Worm (Caenorhabditis elegans) whole organism, L1 larva: ENCODE results near the gene str-5.
A peak's percentile ranks its signal among the peaks of the same experiment; 100 is the strongest.

Source experiments
- C16A3.4 ChIP-seq: fragments of 150-350 bp; optimal IDR thresholded peaks from 2 replicates; lab custom pipeline; 2014; ENCODE audit warnings: missing biosample characterization, missing genetic modification characterization
- C34B4.2 ChIP-seq: sonication (generic microtip); optimal IDR thresholded peaks from 2 replicates; lab custom pipeline; 2017; ENCODE audit warnings: mild to moderate bottlenecking, missing genetic modification characterization, missing compliant biosample characterization
- F16B12.6 ChIP-seq: fragments of 150-350 bp; optimal IDR thresholded peaks from 2 replicates; lab custom pipeline; 2014; ENCODE audit warnings: missing biosample characterization, missing genetic modification characterization
- aha-1 ChIP-seq: fragments of 150-350 bp; optimal IDR thresholded peaks from 2 replicates; lab custom pipeline; 2014; ENCODE audit warnings: missing biosample characterization, missing genetic modification characterization
- alr-1 ChIP-seq: fragments of 200-800 bp; sonication (Bioruptor generic); optimal IDR thresholded peaks from 2 replicates; lab custom pipeline; 2018; ENCODE audit warnings: borderline replicate concordance, mild to moderate bottlenecking, missing genetic modification characterization, missing compliant biosample characterization
- aly-2 ChIP-seq: fragments of 150-350 bp; optimal IDR thresholded peaks from 2 replicates; lab custom pipeline; 2014; ENCODE audit warnings: missing biosample characterization, missing genetic modification characterization
- ama-1 ChIP-seq: fragments of 150-350 bp; optimal IDR thresholded peaks from 2 replicates; lab custom pipeline; 2014
- ceh-63 ChIP-seq: fragments of 200-800 bp; sonication (Bioruptor generic); optimal IDR thresholded peaks from 2 replicates; lab custom pipeline; 2018; ENCODE audit warnings: mild to moderate bottlenecking, missing genetic modification characterization, missing compliant biosample characterization
- ceh-8 ChIP-seq: fragments of 200-800 bp; sonication (Bioruptor generic); optimal IDR thresholded peaks from 2 replicates; lab custom pipeline; 2018; ENCODE audit warnings: mild to moderate bottlenecking, missing genetic modification characterization, moderate library complexity, missing compliant biosample characterization
- ceh-88 ChIP-seq: fragments of 200-800 bp; sonication (Bioruptor generic); IDR thresholded peaks from 2 replicates; pipeline ENCODE4 v1.3.6; 2022; ENCODE audit warnings: missing genetic modification characterization, missing compliant biosample characterization
- ces-1 ChIP-seq: fragments of 150-350 bp; optimal IDR thresholded peaks from 2 replicates; lab custom pipeline; 2014; ENCODE audit warnings: missing biosample characterization, missing genetic modification reagents, missing genetic modification characterization
- dpl-1 ChIP-seq, 3 experiments: fragments of 150-350 bp in 2 of 3; sonication (generic microtip) in 1 of 3; optimal IDR thresholded peaks; 2 replicates each; lab custom pipeline; 2014 to 2017; ENCODE audit warnings: missing biosample characterization in 3 of 3, missing genetic modification characterization in 3 of 3, missing genetic modification reagents in 3 of 3
- dsc-1 ChIP-seq: sonication (generic microtip); optimal IDR thresholded peaks from 2 replicates; lab custom pipeline; 2016; ENCODE audit warnings: mild to moderate bottlenecking, missing genetic modification characterization, missing compliant biosample characterization
- egl-27 ChIP-seq, 2 experiments: fragments of 150-350 bp in 1 of 2; sonication (generic microtip); optimal IDR thresholded peaks; 3 replicates each; lab custom pipeline; 2017 to 2018; ENCODE audit warnings: missing biosample characterization in 2 of 2, missing genetic modification characterization in 2 of 2, missing genetic modification reagents in 2 of 2
- elt-2 ChIP-seq: sonication (generic microtip); optimal IDR thresholded peaks from 2 replicates; lab custom pipeline; 2016; ENCODE audit warnings: missing genetic modification characterization, mild to moderate bottlenecking, inconsistent platforms, missing compliant biosample characterization, missing genetic modification reagents
- elt-3 ChIP-seq, 6 experiments: fragments of 150-350 bp in 1 of 6; sonication (generic microtip); optimal IDR thresholded peaks; 2 replicates each; lab custom pipeline; 2017 to 2018; ENCODE audit warnings: missing biosample characterization in 6 of 6, missing genetic modification characterization in 6 of 6, inconsistent platforms in 1 of 6
- ets-5 ChIP-seq: fragments of 200-800 bp; sonication (Bioruptor generic); IDR thresholded peaks from 2 replicates; pipeline ENCODE4 v1.3.6; 2022; ENCODE audit warnings: missing genetic modification characterization, missing compliant biosample characterization
- fkh-10 ChIP-seq: sonication (generic microtip); optimal IDR thresholded peaks from 2 replicates; lab custom pipeline; 2017; ENCODE audit warnings: missing biosample characterization, missing genetic modification reagents, missing genetic modification characterization
- fkh-4 ChIP-seq: sonication (generic microtip); optimal IDR thresholded peaks from 2 replicates; lab custom pipeline; 2016; ENCODE audit warnings: missing compliant biosample characterization, missing genetic modification characterization, borderline replicate concordance
- fkh-8 ChIP-seq: sonication (generic microtip); optimal IDR thresholded peaks from 2 replicates; lab custom pipeline; 2016; ENCODE audit warnings: mild to moderate bottlenecking, missing genetic modification characterization, missing compliant biosample characterization
- fos-1 ChIP-seq: fragments of 150-350 bp; optimal IDR thresholded peaks from 2 replicates; lab custom pipeline; 2014; ENCODE audit warnings: missing biosample characterization, missing genetic modification characterization
- grh-1 ChIP-seq: fragments of 200-800 bp; sonication (Bioruptor generic); IDR thresholded peaks from 2 replicates; pipeline ENCODE4 v1.3.6; 2022; ENCODE audit warnings: missing genetic modification reagents, missing genetic modification characterization, missing compliant biosample characterization
- hlh-17 ChIP-seq: fragments of 200-800 bp; sonication (Bioruptor generic); optimal IDR thresholded peaks from 2 replicates; lab custom pipeline; 2018; ENCODE audit warnings: missing genetic modification characterization, mild to moderate bottlenecking, missing compliant biosample characterization, moderate library complexity, borderline replicate concordance
- hlh-4 ChIP-seq: sonication (generic microtip); optimal IDR thresholded peaks from 2 replicates; lab custom pipeline; 2016; ENCODE audit warnings: mild to moderate bottlenecking, missing genetic modification characterization, missing compliant biosample characterization
- irx-1 ChIP-seq: sonication (generic microtip); optimal IDR thresholded peaks from 2 replicates; lab custom pipeline; 2016; ENCODE audit warnings: missing genetic modification characterization, missing compliant biosample characterization
- lin-13 ChIP-seq: fragments of 150-350 bp; optimal IDR thresholded peaks from 2 replicates; lab custom pipeline; 2014; ENCODE audit warnings: missing biosample characterization, missing genetic modification reagents, missing genetic modification characterization
- lir-3 ChIP-seq: sonication (generic microtip); optimal IDR thresholded peaks from 2 replicates; lab custom pipeline; 2016; ENCODE audit warnings: mild to moderate bottlenecking, missing genetic modification characterization, moderate library complexity, missing compliant biosample characterization; ENCODE audit not compliant: poor library complexity
- mdl-1 ChIP-seq, 2 experiments: fragments of 150-350 bp; optimal IDR thresholded peaks; 2 replicates each; lab custom pipeline; 2014 to 2017; ENCODE audit warnings: missing biosample characterization in 2 of 2, missing genetic modification characterization in 2 of 2, inconsistent platforms in 1 of 2
- mef-2 ChIP-seq: fragments of 150-350 bp; optimal IDR thresholded peaks from 2 replicates; lab custom pipeline; 2014; ENCODE audit warnings: missing biosample characterization, missing genetic modification characterization
- mep-1 ChIP-seq: fragments of 150-350 bp; optimal IDR thresholded peaks from 2 replicates; lab custom pipeline; 2014; ENCODE audit warnings: missing biosample characterization, missing genetic modification characterization
- nhr-12 ChIP-seq: sonication (generic microtip); optimal IDR thresholded peaks from 2 replicates; lab custom pipeline; 2017; ENCODE audit warnings: missing biosample characterization, missing genetic modification characterization
- nhr-19 ChIP-seq: fragments of 200-800 bp; sonication (Bioruptor generic); conservative IDR thresholded peaks from 2 replicates; pipeline ENCODE4 v1.3.6; 2022; ENCODE audit warnings: missing genetic modification characterization, missing compliant biosample characterization
- nhr-20 ChIP-seq: sonication (generic microtip); optimal IDR thresholded peaks from 2 replicates; lab custom pipeline; 2016; ENCODE audit warnings: mild to moderate bottlenecking, missing genetic modification characterization, missing compliant biosample characterization
- nhr-237 ChIP-seq: fragments of 150-350 bp; optimal IDR thresholded peaks from 2 replicates; lab custom pipeline; 2014; ENCODE audit warnings: missing biosample characterization, missing genetic modification characterization
- nhr-47 ChIP-seq: sonication (generic microtip); optimal IDR thresholded peaks from 2 replicates; lab custom pipeline; 2016; ENCODE audit warnings: mild to moderate bottlenecking, missing genetic modification characterization, moderate library complexity, missing compliant biosample characterization
- nhr-71 ChIP-seq: sonication (generic microtip); optimal IDR thresholded peaks from 2 replicates; lab custom pipeline; 2016; ENCODE audit warnings: mild to moderate bottlenecking, missing genetic modification characterization, moderate library complexity, missing compliant biosample characterization
- nhr-76 ChIP-seq: sonication (generic microtip); optimal IDR thresholded peaks from 2 replicates; lab custom pipeline; 2017; ENCODE audit warnings: missing biosample characterization, missing genetic modification characterization
- nhr-77 ChIP-seq: fragments of 150-350 bp; optimal IDR thresholded peaks from 2 replicates; lab custom pipeline; 2014; ENCODE audit warnings: missing biosample characterization, missing genetic modification characterization
- nhr-84 ChIP-seq: sonication (generic microtip); optimal IDR thresholded peaks from 2 replicates; lab custom pipeline; 2017; ENCODE audit warnings: missing biosample characterization, missing genetic modification characterization
- nhr-85 ChIP-seq: sonication (generic microtip); peaks from one replicate; lab custom pipeline; 2016; ENCODE audit warnings: missing genetic modification characterization, inconsistent platforms, missing compliant biosample characterization
- rnt-1 ChIP-seq: sonication (generic microtip); optimal IDR thresholded peaks from 2 replicates; lab custom pipeline; 2016; ENCODE audit warnings: mild to moderate bottlenecking, missing genetic modification characterization, moderate library complexity, missing compliant biosample characterization
- skn-1 ChIP-seq: fragments of 150-350 bp; optimal IDR thresholded peaks from 2 replicates; lab custom pipeline; 2014; ENCODE audit warnings: missing biosample characterization, missing genetic modification characterization
- sptf-1 ChIP-seq: fragments of 150-350 bp; optimal IDR thresholded peaks from 2 replicates; lab custom pipeline; 2014; ENCODE audit warnings: missing biosample characterization, missing genetic modification characterization
- sup-37 ChIP-seq: fragments of 200-800 bp; sonication (Bioruptor generic); optimal IDR thresholded peaks from 2 replicates; lab custom pipeline; 2018; ENCODE audit warnings: mild to moderate bottlenecking, missing genetic modification characterization, missing compliant biosample characterization
- tbx-2 ChIP-seq: sonication (generic microtip); optimal IDR thresholded peaks from 2 replicates; lab custom pipeline; 2016; ENCODE audit warnings: missing genetic modification characterization, missing compliant biosample characterization
- tlp-1 ChIP-seq: fragments of 150-350 bp; optimal IDR thresholded peaks from 2 replicates; lab custom pipeline; 2014; ENCODE audit warnings: missing biosample characterization, missing genetic modification characterization
- unc-62 ChIP-seq: fragments of 150-350 bp; optimal IDR thresholded peaks from 2 replicates; lab custom pipeline; 2014; ENCODE audit warnings: missing biosample characterization, missing genetic modification reagents, missing genetic modification characterization
- unc-98 ChIP-seq: fragments of 200-800 bp; sonication (Bioruptor generic); IDR thresholded peaks from 2 replicates; pipeline ENCODE4 v1.3.6; 2022; ENCODE audit warnings: missing genetic modification characterization, missing compliant biosample characterization
- vab-15 ChIP-seq: sonication (generic microtip); optimal IDR thresholded peaks from 2 replicates; lab custom pipeline; 2017; ENCODE audit warnings: missing genotype, mild to moderate bottlenecking, missing genetic modification characterization, missing compliant biosample characterization
- zag-1 ChIP-seq: fragments of 150-350 bp; optimal IDR thresholded peaks from 2 replicates; lab custom pipeline; 2014; ENCODE audit warnings: missing biosample characterization, missing genetic modification characterization
- zip-4 ChIP-seq: fragments of 200-800 bp; sonication (Bioruptor generic); optimal IDR thresholded peaks from 2 replicates; lab custom pipeline; 2018; ENCODE audit warnings: mild to moderate bottlenecking, missing genetic modification characterization, moderate library complexity, missing compliant biosample characterization
- ztf-11 ChIP-seq, 2 experiments: sonication (generic microtip); optimal IDR thresholded peaks; 2 replicates each; lab custom pipeline; 2016 to 2017; ENCODE audit warnings: missing genetic modification characterization in 2 of 2, missing biosample characterization in 1 of 2, missing compliant biosample characterization in 1 of 2
- ztf-4 ChIP-seq: fragments of 150-350 bp; optimal IDR thresholded peaks from 2 replicates; lab custom pipeline; 2014; ENCODE audit warnings: missing biosample characterization, missing genetic modification characterization

Gene str-5

ce11 chrV:15766122-15766594 lies 13.1 kb downstream of the str-5 start, which contains the start of the genes haf-3 and F57A10.2:
haf-3 (minus strand) TSS chrV:15766172.
F57A10.2 (plus strand) TSS chrV:15766575.
- TF ChIP-seq nhr-85 (tag; lab: Kevin White, UChicago) (peak; percentile 98), sptf-1 (tag; lab: Kevin White, UChicago) (no peak), zag-1 (tag; lab: Kevin White, UChicago) (peak; percentile 58), aha-1 (tag; lab: Kevin White, UChicago) (peak; percentile 54), ces-1 (GFP tag; lab: Kevin White, UChicago) (no peak), fkh-10 (peak; percentile 75), mef-2 (tag; lab: Kevin White, UChicago) (peak; percentile 45), vab-15 (tag; lab: Kevin White, UChicago) (no peak), irx-1 (tag; lab: Kevin White, UChicago) (peak; percentile 92), ztf-4 (tag; lab: Kevin White, UChicago) (peak; percentile 70), ama-1 (lab: Kevin White, UChicago) (peak; percentile 53), alr-1 (tag; lab: Kevin White, UChicago) (no peak), egl-27 (tag; optimal IDR thresholded peaks at IDR 0.05; lab: Kevin White, UChicago) (peak; percentile 9 to 69), lir-3 (tag; lab: Kevin White, UChicago) (peak; percentile 76), elt-3 (tag; optimal IDR thresholded peaks at IDR 0.05; lab: Kevin White, UChicago) (peak in 5 of 6 experiments; percentile 25 to 90 (median 45)), nhr-71 (tag; lab: Kevin White, UChicago) (peak; percentile 96), nhr-84 (tag; lab: Kevin White, UChicago) (no peak), rnt-1 (tag; lab: Kevin White, UChicago) (peak; percentile 97), fkh-4 (tag; lab: Kevin White, UChicago) (peak; percentile 72), lin-13 (peak; percentile 91), hlh-17 (no peak), unc-62 (GFP tag; lab: Kevin White, UChicago) (no peak), nhr-47 (tag; lab: Kevin White, UChicago) (peak; percentile 97), dpl-1 (GFP tag; optimal IDR thresholded peaks at IDR 0.05; lab: Kevin White, UChicago) (peak; percentile 99), C16A3.4 (tag; lab: Kevin White, UChicago) (peak; percentile 90), hlh-4 (tag; lab: Kevin White, UChicago) (no peak), ztf-11 (tag; optimal IDR thresholded peaks at IDR 0.05; lab: Kevin White, UChicago) (peak; percentile 4 to 83), zip-4 (peak; percentile 85), nhr-20 (tag; lab: Kevin White, UChicago) (peak; percentile 95), nhr-77 (peak; percentile 82), nhr-76 (tag; lab: Kevin White, UChicago) (no peak), ceh-8 (GFP tag; lab: Kevin White, UChicago) (peak; percentile 86), aly-2 (tag; lab: Kevin White, UChicago) (peak; percentile 87), nhr-19 (GFP tag; lab: Robert Waterston, UW) (peak; percentile 95), dsc-1 (tag; lab: Kevin White, UChicago) (peak; percentile 97), tbx-2 (tag; lab: Kevin White, UChicago) (peak; percentile 94), nhr-12 (tag; lab: Kevin White, UChicago) (no peak), C34B4.2 (tag; lab: Kevin White, UChicago) (peak; percentile 6), ceh-63 (no peak), fkh-8 (tag; lab: Kevin White, UChicago) (peak; percentile 92), mdl-1 (tag; optimal IDR thresholded peaks at IDR 0.05; lab: Kevin White, UChicago) (peak in 1 of 2 experiments; percentile 88), unc-98 (GFP tag; lab: Robert Waterston, UW) (no peak), sup-37 (GFP tag; lab: Kevin White, UChicago) (peak; percentile 80), elt-2 (tag; lab: Kevin White, UChicago) (peak; percentile 80), F16B12.6 (tag; lab: Kevin White, UChicago) (peak; percentile 66), ets-5 (GFP tag; lab: Robert Waterston, UW) (no peak), mep-1 (tag; lab: Kevin White, UChicago) (peak; percentile 98), nhr-237 (tag; lab: Kevin White, UChicago) (peak; percentile 50), fos-1 (tag; lab: Kevin White, UChicago) (peak; percentile 82), skn-1 (tag; lab: Kevin White, UChicago) (peak; percentile 91), ceh-88 (peak; percentile 69; the same call in 1 of the 2 replicates), tlp-1 (no peak), grh-1 (GFP tag; lab: Robert Waterston, UW) (peak; percentile 93)
